Fruit fly (Drosophila melanogaster): ENCODE measurements around the gene Or10a.
A peak's percentile ranks its signal among the peaks of the same experiment; 100 is the strongest.

Or10a gene

dm6 chrX:11449476-11450119 lies 32.4 kb upstream of the Or10a start (continued):
- peak; percentile 71 for TF ChIP-seq CG13894 (tag; optimal IDR thresholded peaks at IDR 0.05)
- TF ChIP-seq CG9876 (GFP tag; optimal IDR thresholded peaks at IDR 0.05) = peak; percentile 83
- TF ChIP-seq Doc2 (GFP tag; IDR thresholded peaks at IDR 0.05) = peak; percentile 28; the same call in 1 of the 2 replicates
- TF ChIP-seq CG6813 (GFP tag; optimal IDR thresholded peaks at IDR 0.05) = peak; percentile 81
- no peak for TF ChIP-seq sna (GFP tag; IDR thresholded peaks at IDR 0.05; ENCODE audit: partially characterized antibody)
- TF ChIP-seq nom (GFP tag; optimal IDR thresholded peaks at IDR 0.05) = no peak
- TF ChIP-seq YL-1 (GFP tag; optimal IDR thresholded peaks at IDR 0.05) = peak; percentile 13
- no peak for TF ChIP-seq sima (GFP tag; optimal IDR thresholded peaks at IDR 0.05)
- TF ChIP-seq pita (GFP tag; optimal IDR thresholded peaks at IDR 0.05) = no peak
- TF ChIP-seq chinmo (GFP tag; IDR thresholded peaks at IDR 0.05; ENCODE audit: partially characterized antibody) = 0 out of 4 replicates have a peak, but pooled peaks have one; percentile 5
- TF ChIP-seq shn (GFP tag; optimal IDR thresholded peaks at IDR 0.05) = peak; percentile 74
- TF ChIP-seq usp (GFP tag; optimal IDR thresholded peaks at IDR 0.05) = no peak
- TF ChIP-seq lmd (GFP tag; IDR thresholded peaks at IDR 0.05) = peak; percentile 88
- TF ChIP-seq CG2202 (tag; optimal IDR thresholded peaks at IDR 0.05) = peak; percentile 43
- no peak for TF ChIP-seq inv (GFP tag; IDR thresholded peaks at IDR 0.05; ENCODE audit: partially characterized antibody)
- TF ChIP-seq fd102C (GFP tag; optimal IDR thresholded peaks at IDR 0.05) = peak; percentile 50
- peak; percentile 70 for TF ChIP-seq twi (tag; optimal IDR thresholded peaks at IDR 0.05)
- TF ChIP-seq row (GFP tag; IDR thresholded peaks at IDR 0.05) = peak; percentile 89
- peak; percentile 89 for TF ChIP-seq CG9817 (tag; optimal IDR thresholded peaks at IDR 0.05)
- peak; percentile 62 for TF ChIP-seq CG11723 (GFP tag; optimal IDR thresholded peaks at IDR 0.05)
- TF ChIP-seq sc (optimal IDR thresholded peaks at IDR 0.05) = no peak
- TF ChIP-seq sc (GFP tag; optimal IDR thresholded peaks at IDR 0.05) = peak; percentile 29
- TF ChIP-seq CG2199 (GFP tag; IDR thresholded peaks at IDR 0.05) = peak; percentile 80; the same call in 1 of the 3 replicates
- peak; percentile 25 for TF ChIP-seq pfk (GFP tag; optimal IDR thresholded peaks at IDR 0.05)
- TF ChIP-seq CG9609 (GFP tag; optimal IDR thresholded peaks at IDR 0.05) = peak; percentile 86
- TF ChIP-seq CG9215 (GFP tag; IDR thresholded peaks at IDR 0.05) = peak; percentile 82
- peak; percentile 79 for TF ChIP-seq CG10147 (GFP tag; optimal IDR thresholded peaks at IDR 0.05)
- TF ChIP-seq CG32532 (GFP tag; IDR thresholded peaks at IDR 0.05) = peak; percentile 86
- peak; percentile 69 for TF ChIP-seq Gsc (GFP tag; IDR thresholded peaks at IDR 0.05)
- 0 out of 3 replicates have a peak, but pooled peaks have one; percentile 38 for TF ChIP-seq C15 (GFP tag; IDR thresholded peaks at IDR 0.05)
- peak; percentile 90 for TF ChIP-seq CG7839 (tag; optimal IDR thresholded peaks at IDR 0.05)
- TF ChIP-seq CG1233 (GFP tag; optimal IDR thresholded peaks at IDR 0.05) = peak; percentile 82
- peak; percentile 46 for TF ChIP-seq grn (GFP tag; optimal IDR thresholded peaks at IDR 0.05)
- peak; percentile 73 for TF ChIP-seq salm (tag; optimal IDR thresholded peaks at IDR 0.05)
- TF ChIP-seq CG14050 (GFP tag; IDR thresholded peaks at IDR 0.05) = peak; percentile 81
- TF ChIP-seq HLH54F (GFP tag; optimal IDR thresholded peaks at IDR 0.05) = peak; percentile 83
- TF ChIP-seq Gug (GFP tag; IDR thresholded peaks at IDR 0.05) = peak; percentile 86
- peak; percentile 85 for TF ChIP-seq ERR (GFP tag; optimal IDR thresholded peaks at IDR 0.05)
- TF ChIP-seq Lhr (GFP tag; optimal IDR thresholded peaks at IDR 0.05) = peak; percentile 37
- TF ChIP-seq gcm2 (GFP tag; optimal IDR thresholded peaks at IDR 0.05) = peak; percentile 70
- peak; percentile 49 for TF ChIP-seq Sry-δ (GFP tag; optimal IDR thresholded peaks at IDR 0.05)
- peak; percentile 61 for TF ChIP-seq kay (GFP tag; optimal IDR thresholded peaks at IDR 0.05)
- peak; percentile 52 for TF ChIP-seq D19B (GFP tag; optimal IDR thresholded peaks at IDR 0.05)
- peak; percentile 83 for TF ChIP-seq her (GFP tag; optimal IDR thresholded peaks at IDR 0.05)
- TF ChIP-seq HmgZ (tag; optimal IDR thresholded peaks at IDR 0.05) = peak; percentile 76
- peak; percentile 78 for TF ChIP-seq jing (GFP tag; optimal IDR thresholded peaks at IDR 0.05)
- TF ChIP-seq Asciz (GFP tag; optimal IDR thresholded peaks at IDR 0.05) = peak; percentile 75
- TF ChIP-seq CG4707 (GFP tag; optimal IDR thresholded peaks at IDR 0.05) = peak; percentile 69
- TF ChIP-seq CG4404 (GFP tag; IDR thresholded peaks at IDR 0.05) = peak; percentile 70
- TF ChIP-seq Oaz (GFP tag; IDR thresholded peaks at IDR 0.05) = peak; percentile 79
